Fruit fly (Drosophila melanogaster): Measurements from ENCODE around the gene CG7148.

Gene CG7148

DNA sequence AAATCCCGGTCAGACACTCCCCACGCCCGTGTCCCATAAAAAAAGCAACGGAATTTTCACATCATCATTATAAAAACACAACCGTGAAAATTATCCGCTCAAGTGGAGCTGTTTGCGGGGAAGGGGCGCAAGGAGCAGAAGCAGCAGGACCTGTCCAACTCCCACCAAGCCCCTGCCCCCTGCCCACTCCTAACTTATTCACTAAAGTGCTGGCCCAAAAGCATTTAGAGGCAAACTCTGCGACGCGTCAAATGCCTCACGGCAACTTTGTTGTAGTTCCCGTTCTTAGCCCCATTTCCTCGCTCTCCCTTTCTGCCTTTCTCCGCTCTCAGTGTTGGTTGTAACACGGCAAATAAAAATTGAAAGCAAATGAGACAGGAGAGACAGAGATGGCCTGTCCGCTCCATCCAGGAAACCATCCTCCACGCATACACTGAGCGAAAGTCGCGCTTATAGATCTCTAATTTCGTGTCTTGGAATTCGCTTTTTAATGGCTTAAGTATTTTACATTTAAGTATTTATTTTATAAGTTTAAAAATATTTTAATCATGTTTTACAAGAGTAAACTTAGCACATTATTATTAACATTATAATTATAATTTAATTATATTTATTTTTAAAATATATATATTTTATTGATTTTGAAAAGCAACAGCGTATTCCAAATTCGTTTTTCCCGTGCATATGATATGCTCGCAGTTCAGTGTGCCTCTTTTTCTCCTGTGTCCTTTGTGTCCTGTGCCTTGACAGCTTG, 27.4 kb upstream of the CG7148 start (continued):
- TF ChIP-seq CG12659 (GFP tag; optimal IDR thresholded peaks at IDR 0.05) (peak; percentile 30), lab (GFP tag; optimal IDR thresholded peaks at IDR 0.05) (peak; percentile 68), CG7556 (GFP tag; optimal IDR thresholded peaks at IDR 0.05) (peak; percentile 79), slbo (GFP tag; IDR thresholded peaks at IDR 0.05) (peak; percentile 43; the same call in 1 of the 2 replicates), odd (GFP tag; optimal IDR thresholded peaks at IDR 0.05) (peak; percentile 27), CG17612 (GFP tag; IDR thresholded peaks at IDR 0.05) (no peak), emc (GFP tag; optimal IDR thresholded peaks at IDR 0.05) (no peak), grau (tag; optimal IDR thresholded peaks at IDR 0.05) (peak; percentile 67), Xbp1 (GFP tag; optimal IDR thresholded peaks at IDR 0.05) (peak; percentile 6), Meics (GFP tag; optimal IDR thresholded peaks at IDR 0.05) (peak; percentile 70), CG5953 (GFP tag; IDR thresholded peaks at IDR 0.05) (no peak), Oli (tag; optimal IDR thresholded peaks at IDR 0.05) (peak; percentile 58), ham (GFP tag; IDR thresholded peaks at IDR 0.05) (no peak), Rfx (GFP tag; IDR thresholded peaks at IDR 0.05) (0 out of 2 replicates have a peak, but pooled peaks have one; percentile 4), croc (GFP tag; conservative IDR thresholded peaks at IDR 0.05) (no peak), CG5245 (GFP tag; optimal IDR thresholded peaks at IDR 0.05) (no peak), Ptx1 (GFP tag; IDR thresholded peaks at IDR 0.05) (0 out of 2 replicates have a peak, but pooled peaks have one; percentile 27), Poxn (GFP tag; IDR thresholded peaks at IDR 0.05) (no peak), BtbVII (GFP tag; optimal IDR thresholded peaks at IDR 0.05) (peak; percentile 51), CG4282 (GFP tag; optimal IDR thresholded peaks at IDR 0.05) (no peak), gcm (GFP tag; optimal IDR thresholded peaks at IDR 0.05) (no peak), Ets97D (GFP tag; optimal IDR thresholded peaks at IDR 0.05) (no peak), E2f1 (GFP tag; IDR thresholded peaks at IDR 0.05) (no peak), Nf-YB (GFP tag; optimal IDR thresholded peaks at IDR 0.05) (peak; percentile 9), CG12071 (GFP tag; optimal IDR thresholded peaks at IDR 0.05) (no peak), sima (GFP tag; optimal IDR thresholded peaks at IDR 0.05) (no peak), Mrtf (GFP tag; IDR thresholded peaks at IDR 0.05) (no peak), Stat92E (GFP tag; optimal IDR thresholded peaks at IDR 0.05) (no peak), tio (GFP tag; optimal IDR thresholded peaks at IDR 0.05) (no peak), CG18619 (GFP tag; optimal IDR thresholded peaks at IDR 0.05) (peak; percentile 39), Hr3 (GFP tag; optimal IDR thresholded peaks at IDR 0.05) (peak; percentile 47), CG18599 (GFP tag; optimal IDR thresholded peaks at IDR 0.05) (peak; percentile 82), Asciz (GFP tag; optimal IDR thresholded peaks at IDR 0.05) (no peak), ssp (GFP tag; IDR thresholded peaks at IDR 0.05) (no peak)

DNA sequence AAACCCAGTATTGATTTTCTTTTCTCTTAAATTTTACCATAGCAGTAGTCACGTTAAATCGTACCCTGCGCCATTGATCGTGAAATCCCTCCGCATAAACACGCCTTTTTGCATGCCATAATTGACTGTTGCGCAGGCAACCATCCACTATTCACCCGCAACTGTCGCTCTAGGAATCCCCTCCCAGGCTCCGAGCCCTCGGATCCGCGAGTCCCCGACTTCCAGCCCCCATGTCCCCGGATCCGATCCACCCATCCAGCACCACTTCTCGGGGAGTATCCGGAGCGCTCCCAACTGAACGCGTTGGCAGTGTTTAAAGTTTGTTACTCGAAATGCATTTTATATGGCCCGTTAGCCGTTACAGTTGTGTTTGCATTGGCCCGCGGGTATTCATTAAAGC, 16.3 kb upstream of the CG7148 start:
- TF ChIP-seq Ets65A (GFP tag) = peak; percentile 52
- TF ChIP-seq Hr39 (optimal IDR thresholded peaks at IDR 0.05) = peak; percentile 14
- TF ChIP-seq Scr (GFP tag; IDR thresholded peaks at IDR 0.05; ENCODE audit: partially characterized antibody) = no peak

DNA sequence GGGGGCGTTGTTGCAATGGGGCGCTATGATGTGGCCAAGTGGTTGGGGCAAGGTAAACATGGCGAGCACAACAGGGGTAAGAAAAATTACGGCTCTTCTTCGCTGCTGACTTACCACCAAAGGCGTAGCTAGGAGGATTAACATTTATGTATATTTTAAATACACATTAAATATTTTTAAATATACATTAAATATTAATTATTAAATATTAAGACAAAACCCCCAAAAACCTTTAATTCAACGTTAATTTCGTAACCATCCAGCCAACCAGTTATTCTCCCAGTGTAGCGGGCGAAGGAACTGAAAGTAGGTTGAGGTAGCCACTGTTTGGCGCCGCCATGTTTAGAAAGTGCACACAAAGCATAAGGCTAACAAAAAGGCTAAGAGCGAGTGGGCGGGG, 14.5 kb upstream of the CG7148 start:
- TF ChIP-seq CG2889 (GFP tag; IDR thresholded peaks at IDR 0.05) (no peak), Drgx (GFP tag; IDR thresholded peaks at IDR 0.05) (peak; percentile 59; the same call in 1 of the 2 replicates)
